Worm (Caenorhabditis elegans): ENCODE measurements around the gene tat-2.

The tat-2 gene

ce11 chrIV:4874603-4875002 lies 27.9 kb upstream of the tat-2 start, which contains the start of gene str-174:
Gene str-174 (minus strand): TSS chrIV:4874703.
- no peak for TF ChIP-seq unc-3 (GFP tag; conservative IDR thresholded peaks at IDR 0.05)
- no peak for TF ChIP-seq unc-3 (tag; optimal IDR thresholded peaks at IDR 0.05)
- TF ChIP-seq pat-9 (tag; optimal IDR thresholded peaks at IDR 0.05): no peak

DNA sequence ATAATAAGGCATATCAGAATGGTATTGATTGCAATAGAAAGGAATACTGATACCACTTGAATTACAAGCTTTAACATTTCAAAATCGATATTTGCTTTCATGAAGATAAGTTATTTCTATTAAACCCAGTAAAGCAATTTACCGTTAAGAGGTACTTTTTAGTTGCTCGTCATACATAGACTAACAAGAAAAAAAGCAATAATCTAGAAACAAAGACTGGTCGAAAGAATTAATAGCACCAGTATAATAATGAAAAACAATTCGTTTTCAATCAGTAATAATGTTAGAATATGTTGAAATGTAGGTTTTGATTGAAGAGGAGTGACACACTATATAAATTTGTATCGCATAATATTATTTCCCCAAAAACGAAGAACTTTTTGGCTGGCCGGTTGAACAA lies 23.9 kb upstream of the tat-2 start, which contains the start of gene str-175:
Gene str-175, minus strand, starts transcription at position 101 of the 400 bp plus-strand sequence.
- TF ChIP-seq dve-1 (tag; optimal IDR thresholded peaks at IDR 0.05) (no peak), ceh-6 (GFP tag; optimal IDR thresholded peaks at IDR 0.05) (no peak), nhr-232 (tag; optimal IDR thresholded peaks at IDR 0.05) (no peak), unc-86 (tag; optimal IDR thresholded peaks at IDR 0.05) (no peak), ceh-9 (tag; optimal IDR thresholded peaks at IDR 0.05) (no peak), C38D4.7 (GFP tag; optimal IDR thresholded peaks at IDR 0.05) (no peak)

DNA sequence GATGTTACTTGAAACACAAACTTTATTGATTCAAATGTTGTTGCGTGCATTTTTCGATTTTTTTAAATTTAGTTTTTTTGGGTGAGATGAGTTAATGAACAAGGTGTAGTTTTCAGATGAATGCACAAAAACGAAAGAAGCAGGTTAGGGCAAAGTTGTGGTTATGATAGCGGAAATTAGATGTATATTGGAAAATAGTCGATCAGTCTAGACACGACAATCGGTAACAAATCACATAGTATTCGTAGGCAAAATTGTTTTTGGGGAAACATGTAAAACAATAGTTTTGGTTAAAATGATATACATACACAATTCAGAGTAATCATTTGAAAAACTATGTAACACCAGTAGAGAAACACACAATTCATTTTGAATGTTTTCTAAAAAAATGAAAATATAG lies 20.9 kb upstream of the tat-2 start, which contains the start of gene str-172:
Gene str-172, minus strand, starts transcription at position 101 of the 400 bp plus-strand sequence.
- TF ChIP-seq ceh-31 (tag; optimal IDR thresholded peaks at IDR 0.05) (no peak), sox-2 (GFP tag; IDR thresholded peaks at IDR 0.05) (no peak), ceh-19 (GFP tag; optimal IDR thresholded peaks at IDR 0.05) (no peak), C38D4.7 (GFP tag; optimal IDR thresholded peaks at IDR 0.05) (no peak), tbx-7 (tag; optimal IDR thresholded peaks at IDR 0.05) (no peak), gmeb-2 (tag; optimal IDR thresholded peaks at IDR 0.05) (no peak), sox-4 (tag; optimal IDR thresholded peaks at IDR 0.05) (no peak), elt-2 (tag; optimal IDR thresholded peaks at IDR 0.05) (no peak), che-1 (tag; optimal IDR thresholded peaks at IDR 0.05) (no peak), dve-1 (tag; optimal IDR thresholded peaks at IDR 0.05) (no peak)

DNA sequence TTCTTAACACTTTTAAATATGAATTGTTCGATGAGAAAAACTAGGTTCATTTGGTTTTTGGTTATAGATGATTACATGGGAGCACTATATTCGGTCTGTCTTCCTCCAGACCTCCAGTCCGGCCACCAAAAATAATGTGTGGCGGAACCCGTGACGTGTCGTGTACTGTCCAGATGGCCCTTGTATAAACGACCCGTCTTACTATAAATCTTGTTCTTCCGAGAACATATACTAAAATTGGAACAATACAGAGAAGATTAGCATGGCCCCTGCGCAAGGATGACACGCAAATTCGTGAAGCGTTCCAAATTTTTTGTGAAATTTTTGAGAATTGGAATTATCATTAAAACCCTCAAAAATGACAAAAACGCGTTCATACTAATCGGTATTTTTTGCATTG lies 19.9 kb upstream of the tat-2 start:
- TF ChIP-seq ceh-45 (GFP tag; IDR thresholded peaks at IDR 0.05) (no peak), hlh-6 (tag; optimal IDR thresholded peaks at IDR 0.05) (no peak), fkh-6 (tag; optimal IDR thresholded peaks at IDR 0.05) (no peak), C08G9.2 (tag; optimal IDR thresholded peaks at IDR 0.05) (no peak), T23F11.4 (GFP tag; optimal IDR thresholded peaks at IDR 0.05) (no peak), ref-2 (tag; optimal IDR thresholded peaks at IDR 0.05) (no peak), fkh-10 (GFP tag; optimal IDR thresholded peaks at IDR 0.05) (no peak), ttx-3 (tag; optimal IDR thresholded peaks at IDR 0.05) (no peak)

- TF ChIP-seq tbx-7 (tag; optimal IDR thresholded peaks at IDR 0.05) (no peak), madf-2 (tag; optimal IDR thresholded peaks at IDR 0.05) (no peak), pha-2 (tag; optimal IDR thresholded peaks at IDR 0.05) (no peak), ahr-1 (tag; optimal IDR thresholded peaks at IDR 0.05) (no peak), hlh-30 (tag; optimal IDR thresholded peaks at IDR 0.05; ENCODE audit: insufficient read depth) (no peak), nhr-232 (tag; optimal IDR thresholded peaks at IDR 0.05) (no peak), ceh-22 (tag; optimal IDR thresholded peaks at IDR 0.05) (no peak), hlh-6 (tag; optimal IDR thresholded peaks at IDR 0.05) (no peak), dmd-4 (tag; optimal IDR thresholded peaks at IDR 0.05; ENCODE audit: borderline replicate concordance) (no peak), unc-55 (GFP tag; optimal IDR thresholded peaks at IDR 0.05) (no peak), eyg-1 (tag; optimal IDR thresholded peaks at IDR 0.05) (no peak), hlh-13 (GFP tag; optimal IDR thresholded peaks at IDR 0.05) (no peak), rnt-1 (tag; optimal IDR thresholded peaks at IDR 0.05) (no peak), pat-9 (tag; optimal IDR thresholded peaks at IDR 0.05) (no peak), ceh-48 (tag; optimal IDR thresholded peaks at IDR 0.05) (no peak)
Observed at ce11 chrIV:4864524-4864923, 17.8 kb upstream of the tat-2 start.

Measured in whole organism, late embryonic.